Worm (Caenorhabditis elegans) whole organism, L1 larva: ENCODE data around the gene F20C5.5.

Source experiments
- C04F5.9 ChIP-seq: sonication (generic microtip); optimal IDR thresholded peaks from 2 replicates; lab custom pipeline; 2016; ENCODE audit warnings: missing genetic modification characterization, missing compliant biosample characterization
- C34B4.2 ChIP-seq: sonication (generic microtip); optimal IDR thresholded peaks from 2 replicates; lab custom pipeline; 2017; ENCODE audit warnings: mild to moderate bottlenecking, missing genetic modification characterization, missing compliant biosample characterization
- Y116A8C.19 ChIP-seq: sonication (generic microtip); optimal IDR thresholded peaks from 2 replicates; lab custom pipeline; 2016; ENCODE audit warnings: missing compliant biosample characterization, missing genetic modification characterization, borderline replicate concordance
- aha-1 ChIP-seq: fragments of 150-350 bp; optimal IDR thresholded peaks from 2 replicates; lab custom pipeline; 2014; ENCODE audit warnings: missing biosample characterization, missing genetic modification characterization
- ama-1 ChIP-seq: fragments of 150-350 bp; optimal IDR thresholded peaks from 2 replicates; lab custom pipeline; 2014
- blmp-1 ChIP-seq: fragments of 150-350 bp; optimal IDR thresholded peaks from 2 replicates; lab custom pipeline; 2014; ENCODE audit warnings: missing biosample characterization, missing genetic modification characterization
- ceh-63 ChIP-seq: fragments of 200-800 bp; sonication (Bioruptor generic); optimal IDR thresholded peaks from 2 replicates; lab custom pipeline; 2018; ENCODE audit warnings: mild to moderate bottlenecking, missing genetic modification characterization, missing compliant biosample characterization
- ceh-82 ChIP-seq, 3 experiments: fragments of 150-350 bp in 1 of 3; sonication (generic microtip) in 2 of 3; optimal IDR thresholded peaks; 2 replicates each; lab custom pipeline; 2014 to 2017; ENCODE audit warnings: missing biosample characterization in 3 of 3, missing genetic modification characterization in 3 of 3
- ceh-90 ChIP-seq: sonication (generic microtip); optimal IDR thresholded peaks from 2 replicates; lab custom pipeline; 2016; ENCODE audit warnings: missing genetic modification characterization, missing compliant biosample characterization
- dpl-1 ChIP-seq, 3 experiments: fragments of 150-350 bp in 2 of 3; sonication (generic microtip) in 1 of 3; optimal IDR thresholded peaks; 2 replicates each; lab custom pipeline; 2014 to 2017; ENCODE audit warnings: missing biosample characterization in 3 of 3, missing genetic modification characterization in 3 of 3, missing genetic modification reagents in 3 of 3
- dsc-1 ChIP-seq: sonication (generic microtip); optimal IDR thresholded peaks from 2 replicates; lab custom pipeline; 2016; ENCODE audit warnings: mild to moderate bottlenecking, missing genetic modification characterization, missing compliant biosample characterization
- efl-1 ChIP-seq, 4 experiments: fragments of 150-350 bp; optimal IDR thresholded peaks in 3 of 4; peaks in 1 of 4; 1 replicate in 1 of 4; 2 replicates in 3 of 4; lab custom pipeline; 2014; ENCODE audit warnings: missing biosample characterization in 2 of 4, missing genetic modification characterization in 2 of 4, missing genetic modification reagents in 2 of 4
- egl-13 ChIP-seq: sonication (generic microtip); optimal IDR thresholded peaks from 2 replicates; lab custom pipeline; 2016; ENCODE audit warnings: missing genotype, missing genetic modification reagents, missing genetic modification characterization, missing compliant biosample characterization
- elt-2 ChIP-seq: sonication (generic microtip); optimal IDR thresholded peaks from 2 replicates; lab custom pipeline; 2016; ENCODE audit warnings: missing genetic modification characterization, mild to moderate bottlenecking, inconsistent platforms, missing compliant biosample characterization, missing genetic modification reagents
- elt-3 ChIP-seq, 6 experiments: fragments of 150-350 bp in 1 of 6; sonication (generic microtip); optimal IDR thresholded peaks; 2 replicates each; lab custom pipeline; 2017 to 2018; ENCODE audit warnings: missing biosample characterization in 6 of 6, missing genetic modification characterization in 6 of 6, inconsistent platforms in 1 of 6
- fkh-10 ChIP-seq: sonication (generic microtip); optimal IDR thresholded peaks from 2 replicates; lab custom pipeline; 2017; ENCODE audit warnings: missing biosample characterization, missing genetic modification reagents, missing genetic modification characterization
- fkh-4 ChIP-seq: sonication (generic microtip); optimal IDR thresholded peaks from 2 replicates; lab custom pipeline; 2016; ENCODE audit warnings: missing compliant biosample characterization, missing genetic modification characterization, borderline replicate concordance
- fos-1 ChIP-seq: fragments of 150-350 bp; optimal IDR thresholded peaks from 2 replicates; lab custom pipeline; 2014; ENCODE audit warnings: missing biosample characterization, missing genetic modification characterization
- grh-1 ChIP-seq: fragments of 200-800 bp; sonication (Bioruptor generic); IDR thresholded peaks from 2 replicates; pipeline ENCODE4 v1.3.6; 2022; ENCODE audit warnings: missing genetic modification reagents, missing genetic modification characterization, missing compliant biosample characterization
- hpl-2 ChIP-seq: fragments of 150-350 bp; optimal IDR thresholded peaks from 2 replicates; lab custom pipeline; 2014; ENCODE audit warnings: missing biosample characterization, missing genetic modification reagents, missing genetic modification characterization
- irx-1 ChIP-seq: sonication (generic microtip); optimal IDR thresholded peaks from 2 replicates; lab custom pipeline; 2016; ENCODE audit warnings: missing genetic modification characterization, missing compliant biosample characterization
- isw-1 ChIP-seq: fragments of 200-800 bp; sonication (Bioruptor generic); IDR thresholded peaks from 2 replicates; pipeline ENCODE4 v1.3.6; 2022; ENCODE audit warnings: missing genetic modification characterization, missing compliant biosample characterization
- lin-14 ChIP-seq: fragments of 200-800 bp; sonication (Bioruptor generic); optimal IDR thresholded peaks from 2 replicates; lab custom pipeline; 2018; ENCODE audit warnings: mild to moderate bottlenecking, missing genetic modification characterization, moderate library complexity, missing compliant biosample characterization
- lin-35 ChIP-seq, 2 experiments: fragments of 150-350 bp; optimal IDR thresholded peaks; 2 replicates each; lab custom pipeline; 2014; ENCODE audit warnings: missing biosample characterization in 2 of 2, missing genetic modification characterization in 2 of 2, missing genetic modification reagents in 2 of 2
- lsy-2 ChIP-seq, 2 experiments: fragments of 150-350 bp; optimal IDR thresholded peaks; 2 replicates each; lab custom pipeline; 2014; ENCODE audit warnings: missing biosample characterization in 2 of 2, missing genetic modification characterization in 2 of 2
- mab-9 ChIP-seq: fragments of 200-800 bp; sonication (Bioruptor generic); IDR thresholded peaks from 2 replicates; pipeline ENCODE4 v1.3.6; 2022; ENCODE audit warnings: missing genetic modification reagents, missing genetic modification characterization, missing compliant biosample characterization
- mep-1 ChIP-seq: fragments of 150-350 bp; optimal IDR thresholded peaks from 2 replicates; lab custom pipeline; 2014; ENCODE audit warnings: missing biosample characterization, missing genetic modification characterization
- nhr-19 ChIP-seq: fragments of 200-800 bp; sonication (Bioruptor generic); conservative IDR thresholded peaks from 2 replicates; pipeline ENCODE4 v1.3.6; 2022; ENCODE audit warnings: missing genetic modification characterization, missing compliant biosample characterization
- nhr-237 ChIP-seq: fragments of 150-350 bp; optimal IDR thresholded peaks from 2 replicates; lab custom pipeline; 2014; ENCODE audit warnings: missing biosample characterization, missing genetic modification characterization
- nhr-28 ChIP-seq: fragments of 150-350 bp; optimal IDR thresholded peaks from 2 replicates; lab custom pipeline; 2014; ENCODE audit warnings: missing biosample characterization, missing genetic modification characterization
- nhr-47 ChIP-seq: sonication (generic microtip); optimal IDR thresholded peaks from 2 replicates; lab custom pipeline; 2016; ENCODE audit warnings: mild to moderate bottlenecking, missing genetic modification characterization, moderate library complexity, missing compliant biosample characterization
- nhr-84 ChIP-seq: sonication (generic microtip); optimal IDR thresholded peaks from 2 replicates; lab custom pipeline; 2017; ENCODE audit warnings: missing biosample characterization, missing genetic modification characterization
- pag-3 ChIP-seq: sonication (generic microtip); optimal IDR thresholded peaks from 2 replicates; lab custom pipeline; 2017; ENCODE audit warnings: missing genetic modification characterization, mild to moderate bottlenecking, missing compliant biosample characterization, antibody characterized with exemption, borderline replicate concordance; ENCODE audit not compliant: insufficient read depth
- pax-3 ChIP-seq: fragments of 200-800 bp; sonication (Bioruptor generic); optimal IDR thresholded peaks from 2 replicates; lab custom pipeline; 2018; ENCODE audit warnings: mild to moderate bottlenecking, missing genetic modification characterization, moderate library complexity, missing compliant biosample characterization
- skn-1 ChIP-seq: fragments of 150-350 bp; optimal IDR thresholded peaks from 2 replicates; lab custom pipeline; 2014; ENCODE audit warnings: missing biosample characterization, missing genetic modification characterization
- snu-23 ChIP-seq: sonication (generic microtip); optimal IDR thresholded peaks from 2 replicates; lab custom pipeline; 2016; ENCODE audit warnings: missing genetic modification characterization, missing compliant biosample characterization
- sox-4 ChIP-seq: sonication (generic microtip); optimal IDR thresholded peaks from 2 replicates; lab custom pipeline; 2016; ENCODE audit warnings: missing genetic modification characterization, missing compliant biosample characterization
- sptf-1 ChIP-seq: fragments of 150-350 bp; optimal IDR thresholded peaks from 2 replicates; lab custom pipeline; 2014; ENCODE audit warnings: missing biosample characterization, missing genetic modification characterization
- sup-37 ChIP-seq: fragments of 200-800 bp; sonication (Bioruptor generic); optimal IDR thresholded peaks from 2 replicates; lab custom pipeline; 2018; ENCODE audit warnings: mild to moderate bottlenecking, missing genetic modification characterization, missing compliant biosample characterization
- swsn-7 ChIP-seq: sonication (generic microtip); optimal IDR thresholded peaks from 2 replicates; lab custom pipeline; 2016; ENCODE audit warnings: missing genetic modification characterization, missing compliant biosample characterization
- tbx-2 ChIP-seq: sonication (generic microtip); optimal IDR thresholded peaks from 2 replicates; lab custom pipeline; 2016; ENCODE audit warnings: missing genetic modification characterization, missing compliant biosample characterization
- unc-130 ChIP-seq: fragments of 150-350 bp; optimal IDR thresholded peaks from 2 replicates; lab custom pipeline; 2017; ENCODE audit warnings: missing biosample characterization, missing genetic modification characterization, inconsistent platforms
- unc-86 ChIP-seq: sonication (generic microtip); optimal IDR thresholded peaks from 2 replicates; lab custom pipeline; 2016; ENCODE audit warnings: missing genetic modification characterization, missing compliant biosample characterization
- xbp-1 ChIP-seq: sonication (generic microtip); optimal IDR thresholded peaks from 2 replicates; lab custom pipeline; 2016; ENCODE audit warnings: missing genetic modification characterization, missing compliant biosample characterization
- zag-1 ChIP-seq: fragments of 150-350 bp; optimal IDR thresholded peaks from 2 replicates; lab custom pipeline; 2014; ENCODE audit warnings: missing biosample characterization, missing genetic modification characterization
- ztf-4 ChIP-seq: fragments of 150-350 bp; optimal IDR thresholded peaks from 2 replicates; lab custom pipeline; 2014; ENCODE audit warnings: missing biosample characterization, missing genetic modification characterization

Gene F20C5.5

ce11 chrIV:8778045-8778444 is 8.6 kb upstream of the F20C5.5 start, which contains the start of gene C33D9.6:
Gene C33D9.6, minus strand, starts transcription at chrIV:8778145.
- TF ChIP-seq isw-1 (GFP tag; lab: Robert Waterston, UW): no peak
- TF ChIP-seq sptf-1 (tag; lab: Kevin White, UChicago): no peak
- TF ChIP-seq snu-23: no peak
- no peak for TF ChIP-seq pax-3
- no peak for TF ChIP-seq skn-1 (tag; lab: Kevin White, UChicago)
- no peak for TF ChIP-seq irx-1 (tag; lab: Kevin White, UChicago)
- no peak for TF ChIP-seq elt-2
- TF ChIP-seq unc-130 (tag; lab: Kevin White, UChicago): no peak
- TF ChIP-seq nhr-84 (tag; lab: Kevin White, UChicago): no peak
- TF ChIP-seq sup-37 (GFP tag; lab: Kevin White, UChicago): no peak
- TF ChIP-seq ceh-63: no peak
- TF ChIP-seq tbx-2: no peak
- no peak for TF ChIP-seq hpl-2 (GFP tag; lab: Kevin White, UChicago)
- TF ChIP-seq nhr-28 (tag; lab: Kevin White, UChicago): no peak
- no peak for TF ChIP-seq mep-1 (tag; lab: Kevin White, UChicago)
- TF ChIP-seq egl-13 (tag; lab: Kevin White, UChicago): no peak
- no peak for TF ChIP-seq nhr-237 (tag; lab: Kevin White, UChicago)
- no peak for TF ChIP-seq swsn-7 (tag; lab: Kevin White, UChicago)
- TF ChIP-seq grh-1 (GFP tag; lab: Robert Waterston, UW): no peak
- TF ChIP-seq sox-4 (tag; lab: Kevin White, UChicago): no peak

- no peak for TF ChIP-seq efl-1 (optimal IDR thresholded peaks at IDR 0.05; lab: Kevin White, UChicago)
- TF ChIP-seq efl-1 (GFP tag; optimal IDR thresholded peaks at IDR 0.05 in 1 of 2; lab: Kevin White, UChicago): peak in 1 of 2 experiments; percentile 26
- TF ChIP-seq lsy-2 (tag; optimal IDR thresholded peaks at IDR 0.05; lab: Kevin White, UChicago): no peak
Measured at ce11 chrIV:8772800-8773256, 3.4 kb upstream of the F20C5.5 start, which contains the start of gene F20C5.6. Gene F20C5.6, minus strand, starts transcription at chrIV:8773206.

- no peak for TF ChIP-seq ztf-4 (tag; lab: Kevin White, UChicago)
- no peak for TF ChIP-seq elt-3 (tag; optimal IDR thresholded peaks at IDR 0.05; lab: Kevin White, UChicago)
- TF ChIP-seq mab-9 (GFP tag; lab: Robert Waterston, UW): no peak
- TF ChIP-seq blmp-1: peak; percentile 18
- no peak for TF ChIP-seq nhr-19 (GFP tag; lab: Robert Waterston, UW)
Measured at ce11 chrIV:8764567-8764966, 4.9 kb downstream of the F20C5.5 start, which contains the start of gene cdc-50.B. Gene cdc-50.B, plus strand, starts transcription at chrIV:8764867.

ce11 chrIV:8762471-8762870 is 7.0 kb downstream of the F20C5.5 start:
- TF ChIP-seq pag-3 (tag; lab: Kevin White, UChicago) (no peak), lin-35 (GFP tag; optimal IDR thresholded peaks at IDR 0.05; lab: Kevin White, UChicago) (peak in 1 of 2 experiments; percentile 43), isw-1 (GFP tag; lab: Robert Waterston, UW) (peak; percentile 35), efl-1 (optimal IDR thresholded peaks at IDR 0.05; lab: Kevin White, UChicago) (peak; percentile 43 to 56), efl-1 (GFP tag; optimal IDR thresholded peaks at IDR 0.05 in 1 of 2; lab: Kevin White, UChicago) (peak in 1 of 2 experiments; percentile 9), skn-1 (tag; lab: Kevin White, UChicago) (peak; percentile 11), lin-14 (peak; percentile 92), dpl-1 (GFP tag; optimal IDR thresholded peaks at IDR 0.05; lab: Kevin White, UChicago) (peak in 1 of 3 experiments; percentile 32), lsy-2 (tag; optimal IDR thresholded peaks at IDR 0.05; lab: Kevin White, UChicago) (peak; percentile 21 to 43), ceh-82 (tag; optimal IDR thresholded peaks at IDR 0.05; lab: Kevin White, UChicago) (peak; percentile 15 to 66 (median 34)), xbp-1 (tag; lab: Kevin White, UChicago) (peak; percentile 14), nhr-19 (GFP tag; lab: Robert Waterston, UW) (no peak), irx-1 (tag; lab: Kevin White, UChicago) (peak; percentile 24), fos-1 (peak; percentile 5), egl-13 (tag; lab: Kevin White, UChicago) (peak; percentile 46), zag-1 (tag; lab: Kevin White, UChicago) (peak; percentile 48), ceh-90 (tag; lab: Kevin White, UChicago) (no peak), dsc-1 (tag; lab: Kevin White, UChicago) (peak; percentile 92), Y116A8C.19 (tag; lab: Kevin White, UChicago) (no peak), fkh-10 (GFP tag; lab: Kevin White, UChicago) (peak; percentile 84), unc-86 (tag; lab: Kevin White, UChicago) (peak; percentile 49), fkh-4 (tag; lab: Kevin White, UChicago) (peak; percentile 65), ama-1 (lab: Kevin White, UChicago) (no peak), C04F5.9 (tag; lab: Kevin White, UChicago) (no peak), aha-1 (no peak), nhr-47 (tag; lab: Kevin White, UChicago) (peak; percentile 45), C34B4.2 (tag; lab: Kevin White, UChicago) (no peak), tbx-2 (peak; percentile 41), sptf-1 (tag; lab: Kevin White, UChicago) (no peak)
